Worm (Caenorhabditis elegans): ENCODE results near the gene pfut-1.

The pfut-1 gene

ce11 chrX:3202350-3202749, 36.7 kb downstream of the pfut-1 start:
- TF ChIP-seq ztf-3 (GFP tag; optimal IDR thresholded peaks at IDR 0.05) (no peak), somi-1 (GFP tag; optimal IDR thresholded peaks at IDR 0.05) (no peak), tbx-9 (tag; optimal IDR thresholded peaks at IDR 0.05; ENCODE audit: borderline replicate concordance) (no peak), ceh-91 (GFP tag; IDR thresholded peaks at IDR 0.05) (no peak), nfyb-1 (GFP tag; IDR thresholded peaks at IDR 0.05) (no peak)

- TF ChIP-seq ztf-22 (GFP tag; optimal IDR thresholded peaks at IDR 0.05) (no peak), lin-54 (GFP tag; optimal IDR thresholded peaks at IDR 0.05) (no peak), madf-3 (GFP tag; IDR thresholded peaks at IDR 0.05) (no peak), lin-40 (tag; optimal IDR thresholded peaks at IDR 0.05) (no peak), tlf-1 (GFP tag; optimal IDR thresholded peaks at IDR 0.05) (no peak), F23B12.7 (tag; optimal IDR thresholded peaks at IDR 0.05; ENCODE audit: insufficient read depth) (no peak), sptf-2 (GFP tag; optimal IDR thresholded peaks at IDR 0.05) (no peak), nhr-179 (tag; optimal IDR thresholded peaks at IDR 0.05) (no peak), hmg-20 (GFP tag; IDR thresholded peaks at IDR 0.05) (no peak), efl-1 (GFP tag; optimal IDR thresholded peaks at IDR 0.05) (no peak), ekl-4 (GFP tag; IDR thresholded peaks at IDR 0.05) (no peak), gei-17 (GFP tag; optimal IDR thresholded peaks at IDR 0.05) (no peak), ceh-58 (GFP tag; IDR thresholded peaks at IDR 0.05) (no peak), egrh-3 (GFP tag; IDR thresholded peaks at IDR 0.05) (no peak), ztf-25 (GFP tag; IDR thresholded peaks at IDR 0.05) (no peak), mxl-1 (tag; optimal IDR thresholded peaks at IDR 0.05) (no peak), hmg-1.2 (GFP tag; IDR thresholded peaks at IDR 0.05) (no peak), K11D2.4 (GFP tag; IDR thresholded peaks at IDR 0.05) (no peak)
Observed at ce11 chrX:3204778-3205177, 39.2 kb downstream of the pfut-1 start, which contains the start of gene F28B4.1. F28B4.1 (plus strand) TSS chrX:3205078.

ce11 chrX:3209523-3209922, 43.9 kb downstream of the pfut-1 start, which contains the start of gene F28B4.4:
F28B4.4 (minus strand) TSS chrX:3209623.
- TF ChIP-seq B0261.1 (tag; optimal IDR thresholded peaks at IDR 0.05) (no peak), pbrm-1 (GFP tag; IDR thresholded peaks at IDR 0.05) (no peak), ztf-3 (GFP tag; optimal IDR thresholded peaks at IDR 0.05) (no peak), ceh-58 (GFP tag; IDR thresholded peaks at IDR 0.05) (no peak), aptf-3 (GFP tag; IDR thresholded peaks at IDR 0.05) (no peak), madf-6 (GFP tag; IDR thresholded peaks at IDR 0.05) (no peak), nfya-1 (tag; optimal IDR thresholded peaks at IDR 0.05; ENCODE audit: borderline replicate concordance, insufficient read depth) (no peak), ama-1 (optimal IDR thresholded peaks at IDR 0.05) (no peak), ama-1 (GFP tag; optimal IDR thresholded peaks at IDR 0.05) (no peak), chd-7 (tag; optimal IDR thresholded peaks at IDR 0.05) (no peak), F52B5.7 (tag; optimal IDR thresholded peaks at IDR 0.05) (no peak), ztf-28 (GFP tag; IDR thresholded peaks at IDR 0.05) (no peak), F57C9.4 (tag; optimal IDR thresholded peaks at IDR 0.05) (no peak), lin-26 (GFP tag; IDR thresholded peaks at IDR 0.05) (no peak), akir-1 (GFP tag; optimal IDR thresholded peaks at IDR 0.05) (no peak)

ce11 chrX:3216698-3217097, 51.1 kb downstream of the pfut-1 start:
- TF ChIP-seq F49E8.2 (tag; optimal IDR thresholded peaks at IDR 0.05; ENCODE audit: insufficient read depth) (no peak), cebp-1 (GFP tag; IDR thresholded peaks at IDR 0.05) (no peak), cebp-1 (tag; optimal IDR thresholded peaks at IDR 0.05) (peak; percentile 80), mes-4 (tag; optimal IDR thresholded peaks at IDR 0.05) (no peak), lag-1 (GFP tag; IDR thresholded peaks at IDR 0.05) (no peak)

Measured in whole organism, young adult.